Worm (Caenorhabditis elegans): ENCODE data around the gene C01C4.3.

The C01C4.3 gene

DNA sequence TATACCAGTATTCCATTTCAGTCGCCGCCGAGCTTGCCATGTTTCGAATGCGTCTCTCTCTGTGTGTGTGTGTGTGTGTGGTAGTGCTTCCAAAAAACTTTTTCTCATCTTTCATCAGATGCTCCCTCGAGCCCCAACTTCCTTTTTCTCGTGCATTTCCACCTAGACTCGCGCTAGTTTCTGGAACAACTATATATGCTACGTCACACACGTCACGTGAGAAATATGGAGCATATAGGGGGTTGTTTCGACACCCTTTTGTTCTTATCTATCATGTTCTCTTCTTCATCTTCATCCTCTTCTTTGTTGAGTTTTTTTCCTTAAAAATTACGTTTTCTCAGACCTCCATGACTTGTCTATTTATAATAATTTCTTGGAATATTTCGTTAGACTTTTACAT is 8.6 kb downstream of the C01C4.3 start (continued):
- TF ChIP-seq grh-1 (GFP tag; IDR thresholded peaks at IDR 0.05) (no peak), nhr-237 (tag; optimal IDR thresholded peaks at IDR 0.05) (no peak), zag-1 (tag; optimal IDR thresholded peaks at IDR 0.05) (no peak), hpl-2 (GFP tag; optimal IDR thresholded peaks at IDR 0.05) (no peak), dsc-1 (tag; optimal IDR thresholded peaks at IDR 0.05) (no peak), lin-13 (GFP tag; optimal IDR thresholded peaks at IDR 0.05) (no peak), nhr-84 (tag; optimal IDR thresholded peaks at IDR 0.05) (no peak), fkh-10 (GFP tag; optimal IDR thresholded peaks at IDR 0.05) (no peak), rnt-1 (tag; optimal IDR thresholded peaks at IDR 0.05) (peak; percentile 1), nhr-76 (tag; optimal IDR thresholded peaks at IDR 0.05) (no peak), nhr-28 (tag; optimal IDR thresholded peaks at IDR 0.05) (no peak), unc-98 (GFP tag; IDR thresholded peaks at IDR 0.05) (no peak), nhr-71 (tag; optimal IDR thresholded peaks at IDR 0.05) (peak; percentile 39), ets-5 (GFP tag; IDR thresholded peaks at IDR 0.05) (no peak), ceh-88 (GFP tag; IDR thresholded peaks at IDR 0.05) (no peak)

DNA sequence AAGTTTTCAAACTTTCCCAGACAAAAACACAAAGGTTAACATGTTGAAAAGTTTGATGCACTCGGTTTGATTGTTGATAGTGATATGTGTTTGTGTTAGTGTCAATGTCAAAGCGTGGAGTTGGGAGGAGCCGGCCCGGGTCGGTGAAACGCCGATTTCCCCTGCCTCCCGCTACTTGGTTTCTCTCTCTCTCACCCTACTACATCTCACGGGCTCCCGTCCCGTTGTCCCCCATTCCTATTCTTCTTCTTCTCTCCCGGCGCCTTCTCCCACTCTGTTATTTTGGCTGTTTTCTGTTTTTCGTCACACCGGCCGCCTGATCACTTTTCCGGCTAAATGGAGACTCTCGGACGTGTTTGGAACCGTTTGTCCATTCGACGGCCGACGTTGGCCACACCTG is 9.6 kb downstream of the C01C4.3 start:
- peak; percentile 37 for TF ChIP-seq lin-14 (GFP tag; optimal IDR thresholded peaks at IDR 0.05)
- no peak for TF ChIP-seq nhr-20 (tag; optimal IDR thresholded peaks at IDR 0.05)
- TF ChIP-seq nhr-19 (GFP tag; conservative IDR thresholded peaks at IDR 0.05): no peak
- TF ChIP-seq mab-9 (GFP tag; IDR thresholded peaks at IDR 0.05): no peak
- no peak for TF ChIP-seq nhr-76 (tag; optimal IDR thresholded peaks at IDR 0.05)
- TF ChIP-seq C34B4.2 (tag; optimal IDR thresholded peaks at IDR 0.05): no peak
- no peak for TF ChIP-seq lsy-2 (tag; optimal IDR thresholded peaks at IDR 0.05)
- no peak for TF ChIP-seq mef-2 (tag; optimal IDR thresholded peaks at IDR 0.05)
- TF ChIP-seq snu-23 (GFP tag; optimal IDR thresholded peaks at IDR 0.05): peak; percentile 17
- TF ChIP-seq ztf-11 (tag; optimal IDR thresholded peaks at IDR 0.05): no peak
- no peak for TF ChIP-seq fkh-4 (tag; optimal IDR thresholded peaks at IDR 0.05; ENCODE audit: borderline replicate concordance)
- TF ChIP-seq elt-2 (tag; optimal IDR thresholded peaks at IDR 0.05): no peak
- TF ChIP-seq isw-1 (GFP tag; IDR thresholded peaks at IDR 0.05): no peak
- TF ChIP-seq dsc-1 (tag; optimal IDR thresholded peaks at IDR 0.05): peak; percentile 31
- no peak for TF ChIP-seq nhr-237 (tag; optimal IDR thresholded peaks at IDR 0.05)
- TF ChIP-seq tlp-1 (tag; optimal IDR thresholded peaks at IDR 0.05): no peak
- no peak for TF ChIP-seq sox-4 (tag; optimal IDR thresholded peaks at IDR 0.05)
- no peak for TF ChIP-seq pag-3 (tag; optimal IDR thresholded peaks at IDR 0.05; ENCODE audit: borderline replicate concordance, insufficient read depth)
- TF ChIP-seq hlh-17 (GFP tag; optimal IDR thresholded peaks at IDR 0.05; ENCODE audit: borderline replicate concordance): no peak
- no peak for TF ChIP-seq ets-5 (GFP tag; IDR thresholded peaks at IDR 0.05)
- TF ChIP-seq nhr-28 (tag; optimal IDR thresholded peaks at IDR 0.05): no peak
- no peak for TF ChIP-seq hlh-4 (tag; optimal IDR thresholded peaks at IDR 0.05)
- TF ChIP-seq efl-3 (GFP tag; optimal IDR thresholded peaks at IDR 0.05): no peak
- TF ChIP-seq nhr-71 (tag; optimal IDR thresholded peaks at IDR 0.05): peak; percentile 61
- TF ChIP-seq swsn-7 (tag; optimal IDR thresholded peaks at IDR 0.05): no peak
- no peak for TF ChIP-seq nhr-47 (tag; optimal IDR thresholded peaks at IDR 0.05)
- TF ChIP-seq lin-13 (GFP tag; optimal IDR thresholded peaks at IDR 0.05): no peak
- TF ChIP-seq sup-37 (GFP tag; optimal IDR thresholded peaks at IDR 0.05): no peak
- no peak for TF ChIP-seq zip-4 (GFP tag; optimal IDR thresholded peaks at IDR 0.05)
- no peak for TF ChIP-seq alr-1 (tag; optimal IDR thresholded peaks at IDR 0.05; ENCODE audit: borderline replicate concordance)
- no peak for TF ChIP-seq zag-1 (tag; optimal IDR thresholded peaks at IDR 0.05)
- TF ChIP-seq fkh-10 (GFP tag; optimal IDR thresholded peaks at IDR 0.05): no peak
- no peak for TF ChIP-seq dpl-1 (GFP tag; optimal IDR thresholded peaks at IDR 0.05)
- TF ChIP-seq ceh-82 (tag; optimal IDR thresholded peaks at IDR 0.05): no peak
- TF ChIP-seq nhr-12 (tag; optimal IDR thresholded peaks at IDR 0.05): no peak
- no peak for TF ChIP-seq pax-3 (tag; optimal IDR thresholded peaks at IDR 0.05)
- no peak for TF ChIP-seq ceh-90 (tag; optimal IDR thresholded peaks at IDR 0.05)
- TF ChIP-seq unc-98 (GFP tag; IDR thresholded peaks at IDR 0.05): no peak
- TF ChIP-seq nhr-11 (tag; optimal IDR thresholded peaks at IDR 0.05): no peak
- no peak for TF ChIP-seq ces-1 (GFP tag; optimal IDR thresholded peaks at IDR 0.05)
- no peak for TF ChIP-seq nhr-90 (tag; optimal IDR thresholded peaks at IDR 0.05; ENCODE audit: poor library complexity)
- no peak for TF ChIP-seq lin-39 (tag; optimal IDR thresholded peaks at IDR 0.05)
- no peak for TF ChIP-seq unc-130 (tag; optimal IDR thresholded peaks at IDR 0.05)
- no peak for TF ChIP-seq aly-2 (tag; optimal IDR thresholded peaks at IDR 0.05)
- peak; percentile 68 for TF ChIP-seq rnt-1 (tag; optimal IDR thresholded peaks at IDR 0.05)
